Fruit fly (Drosophila melanogaster): ENCODE results near the gene RhoBTB.

DNA sequence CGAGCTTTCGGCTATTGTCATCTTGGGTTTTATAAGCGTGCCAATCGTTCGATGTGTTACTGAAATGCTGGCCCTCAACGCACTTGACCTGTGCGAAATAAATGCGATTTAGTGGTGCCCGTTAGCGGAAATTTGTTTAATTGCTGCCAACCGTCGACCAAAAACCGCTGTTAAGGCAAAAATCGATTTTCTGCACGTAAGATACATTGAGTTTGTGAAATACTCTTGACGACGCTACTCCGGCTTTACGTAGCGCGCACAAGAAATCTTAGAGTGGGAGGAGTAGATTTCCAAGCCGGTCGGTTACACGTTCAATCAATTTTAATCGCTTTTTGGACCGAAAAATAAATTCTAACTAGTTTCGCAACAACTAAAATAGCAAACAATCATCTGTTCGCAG lies 575 bp upstream of the RhoBTB start:
- TF ChIP-seq Smox (GFP tag; optimal IDR thresholded peaks at IDR 0.05) (no peak), Hr39 (GFP tag; optimal IDR thresholded peaks at IDR 0.05) (no peak), CG6163 (GFP tag; IDR thresholded peaks at IDR 0.05) (no peak), svp (GFP tag) (no peak), CG1621 (tag; optimal IDR thresholded peaks at IDR 0.05) (no peak), Hr38 (GFP tag; optimal IDR thresholded peaks at IDR 0.05) (no peak), Ets21C (GFP tag; optimal IDR thresholded peaks at IDR 0.05) (no peak), lz (GFP tag; optimal IDR thresholded peaks at IDR 0.05) (no peak), CG11762 (GFP tag; optimal IDR thresholded peaks at IDR 0.05; ENCODE audit: insufficient read depth) (no peak)
